Worm (Caenorhabditis elegans): ENCODE measurements around the gene ZK1307.7.

- no peak for TF ChIP-seq dve-1 (tag; optimal IDR thresholded peaks at IDR 0.05)
- TF ChIP-seq ets-4 (tag; optimal IDR thresholded peaks at IDR 0.05) = no peak
- TF ChIP-seq elt-2 (tag; optimal IDR thresholded peaks at IDR 0.05) = no peak
- no peak for TF ChIP-seq F13H6.1 (tag; optimal IDR thresholded peaks at IDR 0.05)
- TF ChIP-seq ceh-14 (tag; optimal IDR thresholded peaks at IDR 0.05) = no peak
- TF ChIP-seq pha-4 (tag; optimal IDR thresholded peaks at IDR 0.05) = no peak
- no peak for TF ChIP-seq ama-1 (optimal IDR thresholded peaks at IDR 0.05)
- TF ChIP-seq nhr-11 (tag; optimal IDR thresholded peaks at IDR 0.05) = no peak
- no peak for TF ChIP-seq ceh-30 (tag; optimal IDR thresholded peaks at IDR 0.05)
- no peak for TF ChIP-seq pqm-1 (tag; optimal IDR thresholded peaks at IDR 0.05)
- no peak for TF ChIP-seq che-1 (tag; optimal IDR thresholded peaks at IDR 0.05)
Measured at ce11 chrII:9614728-9615127, 21.7 kb upstream of the ZK1307.7 start, which contains the start of gene hlh-6.
